Worm (Caenorhabditis elegans) whole organism, early embryonic: ENCODE results near the gene T10C6.6.

Experiments used
- F13C5.2 ChIP-seq: sonication (generic microtip); optimal IDR thresholded peaks from 2 replicates; lab custom pipeline; 2017; ENCODE audit warnings: mild to moderate bottlenecking, missing genetic modification characterization, inconsistent platforms, missing compliant biosample characterization
- ama-1 ChIP-seq: fragments of 150-350 bp; optimal IDR thresholded peaks from 2 replicates; lab custom pipeline; 2014
- ceh-36 ChIP-seq: sonication (generic microtip); optimal IDR thresholded peaks from 2 replicates; lab custom pipeline; 2016; ENCODE audit warnings: missing genetic modification characterization, inconsistent platforms, missing compliant biosample characterization
- ets-7 ChIP-seq: sonication (generic microtip); optimal IDR thresholded peaks from 2 replicates; lab custom pipeline; 2016; ENCODE audit warnings: missing genotype, missing genetic modification characterization, missing compliant biosample characterization
- flt-1 ChIP-seq: fragments of 200-800 bp; sonication (Bioruptor generic); IDR thresholded peaks from 2 replicates; pipeline ENCODE4 v1.3.6; 2022; ENCODE audit warnings: missing genetic modification characterization, missing compliant biosample characterization
- hmbx-1 ChIP-seq: sonication (generic microtip); optimal IDR thresholded peaks from 2 replicates; lab custom pipeline; 2016; ENCODE audit warnings: mild to moderate bottlenecking, missing genetic modification characterization, missing compliant biosample characterization
- hnd-1 ChIP-seq: sonication (generic microtip); optimal IDR thresholded peaks from 2 replicates; lab custom pipeline; 2016; ENCODE audit warnings: missing genetic modification characterization, missing compliant biosample characterization

DNA sequence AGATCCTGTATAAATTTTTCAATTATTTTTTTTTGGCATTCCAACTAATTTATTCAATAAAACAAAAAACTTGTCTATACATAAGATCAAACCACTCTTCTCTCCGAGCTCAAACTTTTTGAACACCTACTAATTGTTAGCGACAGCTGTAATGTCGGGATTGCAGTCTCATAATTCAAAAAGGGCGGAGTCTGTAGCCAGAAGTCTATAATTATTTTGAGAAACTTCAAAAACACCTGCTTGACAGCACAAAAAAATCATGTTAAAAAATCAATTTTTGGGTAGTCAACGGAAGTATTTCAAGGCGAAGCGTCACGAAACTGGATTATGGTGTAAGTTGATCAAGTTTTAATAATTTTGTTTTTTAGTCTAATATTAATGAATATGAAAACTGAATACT is 4.1 kb upstream of the T10C6.6 start, which contains the start of gene srx-44:
- TF ChIP-seq ceh-36 (tag; lab: Kevin White, UChicago) = no peak
- TF ChIP-seq ama-1 (lab: Kevin White, UChicago) = no peak
- TF ChIP-seq hnd-1 (tag; lab: Kevin White, UChicago) = no peak
- no peak for TF ChIP-seq F13C5.2 (tag; lab: Kevin White, UChicago)
- no peak for TF ChIP-seq flt-1 (GFP tag; lab: Robert Waterston, UW)
- TF ChIP-seq hmbx-1 = no peak
- no peak for TF ChIP-seq ets-7 (tag; lab: Kevin White, UChicago)
